Worm (Caenorhabditis elegans) whole organism, L1 larva: ENCODE measurements around the gene F23H12.7.

ENCODE experiments used
- lin-15B ChIP-seq: fragments of 150-350 bp; sonication (generic microtip); optimal IDR thresholded peaks from 3 replicates; lab custom pipeline; 2014; ENCODE audit warnings: missing biosample characterization, missing genetic modification characterization
- lir-3 ChIP-seq: sonication (generic microtip); optimal IDR thresholded peaks from 2 replicates; lab custom pipeline; 2016; ENCODE audit warnings: mild to moderate bottlenecking, missing genetic modification characterization, moderate library complexity, missing compliant biosample characterization; ENCODE audit not compliant: poor library complexity
- mef-2 ChIP-seq: fragments of 150-350 bp; optimal IDR thresholded peaks from 2 replicates; lab custom pipeline; 2014; ENCODE audit warnings: missing biosample characterization, missing genetic modification characterization
- mep-1 ChIP-seq: fragments of 150-350 bp; optimal IDR thresholded peaks from 2 replicates; lab custom pipeline; 2014; ENCODE audit warnings: missing biosample characterization, missing genetic modification characterization
- nhr-11 ChIP-seq: fragments of 150-350 bp; optimal IDR thresholded peaks from 2 replicates; lab custom pipeline; 2014; ENCODE audit warnings: missing biosample characterization, missing genetic modification characterization
- nhr-28 ChIP-seq: fragments of 150-350 bp; optimal IDR thresholded peaks from 2 replicates; lab custom pipeline; 2014; ENCODE audit warnings: missing biosample characterization, missing genetic modification characterization
- unc-130 ChIP-seq: fragments of 150-350 bp; optimal IDR thresholded peaks from 2 replicates; lab custom pipeline; 2017; ENCODE audit warnings: missing biosample characterization, missing genetic modification characterization, inconsistent platforms
- zag-1 ChIP-seq: fragments of 150-350 bp; optimal IDR thresholded peaks from 2 replicates; lab custom pipeline; 2014; ENCODE audit warnings: missing biosample characterization, missing genetic modification characterization
- ztf-4 ChIP-seq: fragments of 150-350 bp; optimal IDR thresholded peaks from 2 replicates; lab custom pipeline; 2014; ENCODE audit warnings: missing biosample characterization, missing genetic modification characterization

DNA sequence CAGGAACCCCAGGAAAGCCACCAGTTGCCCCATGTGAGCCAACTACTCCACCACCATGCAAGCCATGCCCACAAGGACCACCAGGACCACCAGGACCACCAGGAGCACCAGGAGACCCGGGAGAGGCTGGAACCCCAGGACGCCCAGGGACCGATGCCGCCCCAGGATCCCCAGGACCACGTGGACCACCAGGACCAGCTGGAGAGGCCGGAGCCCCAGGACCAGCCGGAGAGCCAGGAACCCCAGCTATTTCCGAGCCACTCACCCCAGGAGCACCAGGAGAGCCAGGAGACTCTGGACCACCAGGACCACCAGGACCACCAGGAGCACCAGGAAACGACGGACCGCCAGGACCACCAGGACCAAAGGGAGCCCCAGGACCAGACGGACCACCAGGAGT is 18.0 kb upstream of the F23H12.7 start:
- no peak for TF ChIP-seq zag-1 (tag; lab: Kevin White, UChicago)
- TF ChIP-seq lin-15B (tag; lab: Kevin White, UChicago): no peak
- no peak for TF ChIP-seq nhr-28
- TF ChIP-seq lir-3 (tag; lab: Kevin White, UChicago): no peak
- no peak for TF ChIP-seq nhr-11 (tag; lab: Kevin White, UChicago)
- no peak for TF ChIP-seq ztf-4 (tag; lab: Kevin White, UChicago)
- no peak for TF ChIP-seq unc-130 (tag; lab: Kevin White, UChicago)
- TF ChIP-seq mep-1 (tag; lab: Kevin White, UChicago): no peak
- TF ChIP-seq mef-2 (tag; lab: Kevin White, UChicago): no peak
